Worm (Caenorhabditis elegans) whole organism, L4/young adult: ENCODE results near the gene ent-4.

ENCODE experiments used
- W03F9.2 ChIP-seq: fragments of 150-350 bp; optimal IDR thresholded peaks from 2 replicates; lab custom pipeline; 2014; ENCODE audit warnings: missing biosample characterization, missing genetic modification characterization
- dao-5 ChIP-seq: sonication (generic microtip); optimal IDR thresholded peaks from 2 replicates; lab custom pipeline; 2016; ENCODE audit warnings: missing genotype, missing genetic modification characterization, moderate library complexity, missing compliant biosample characterization
- him-1 ChIP-seq: sonication (generic microtip); optimal IDR thresholded peaks from 2 replicates; lab custom pipeline; 2016; ENCODE audit warnings: missing genotype, missing genetic modification reagents, missing genetic modification characterization, missing compliant biosample characterization

DNA sequence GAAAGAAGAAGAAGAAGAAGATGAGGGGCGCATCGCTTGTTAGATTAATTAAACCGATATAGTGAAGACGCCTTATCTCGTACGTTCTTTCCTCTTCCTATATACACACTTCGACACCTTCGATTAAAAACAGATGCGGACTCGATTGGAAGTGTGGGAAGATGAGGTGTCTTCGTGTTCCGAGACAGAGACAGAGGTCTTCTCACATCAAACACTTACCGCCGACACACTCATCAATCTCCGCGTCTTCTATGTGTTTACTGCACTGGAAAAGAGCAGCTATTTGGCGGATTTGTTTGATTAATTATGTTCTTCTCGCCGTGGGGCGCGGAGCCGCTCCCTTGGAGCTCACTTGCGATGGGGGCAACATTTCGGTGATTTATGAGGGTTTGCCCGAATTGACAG is 27.3 kb upstream of the ent-4 start:
- TF ChIP-seq him-1 (tag; lab: Kevin White, UChicago), result no peak
- TF ChIP-seq dao-5, result no peak
- no peak for TF ChIP-seq W03F9.2 (tag; lab: Kevin White, UChicago)
